Worm (Caenorhabditis elegans) whole organism, young adult: ENCODE measurements around the gene srr-9.
A peak's percentile ranks its signal among the peaks of the same experiment; 100 is the strongest.

Experiments used
- F23B12.7 ChIP-seq: sonication (generic microtip); optimal IDR thresholded peaks from 2 replicates; lab custom pipeline; 2017; ENCODE audit warnings: missing genetic modification characterization, mild to moderate bottlenecking, missing compliant biosample characterization, antibody characterized with exemption, moderate library complexity; ENCODE audit not compliant: insufficient read depth
- Y67H2A.10 ChIP-seq: fragments of 200-800 bp; sonication (Bioruptor generic); conservative IDR thresholded peaks from 2 replicates; pipeline ENCODE4 v1.3.6; 2022; ENCODE audit warnings: missing genetic modification reagents, missing genetic modification characterization, missing compliant biosample characterization
- aptf-3 ChIP-seq: fragments of 200-800 bp; sonication (Bioruptor generic); IDR thresholded peaks from 2 replicates; pipeline ENCODE4 v1.3.6; 2022; ENCODE audit warnings: missing genetic modification characterization, missing compliant biosample characterization
- bed-2 ChIP-seq: fragments of 200-800 bp; sonication (Bioruptor generic); IDR thresholded peaks from 2 replicates; pipeline ENCODE4 v1.3.6; 2022; ENCODE audit warnings: missing genetic modification reagents, missing genetic modification characterization, missing compliant biosample characterization
- cebp-2 ChIP-seq: fragments of 200-800 bp; sonication (Bioruptor generic); IDR thresholded peaks from 2 replicates; pipeline ENCODE4 v1.3.6; 2022; ENCODE audit warnings: missing genetic modification characterization, missing compliant biosample characterization
- chd-7 ChIP-seq: sonication (generic microtip); optimal IDR thresholded peaks from 2 replicates; lab custom pipeline; 2016; ENCODE audit warnings: mild to moderate bottlenecking, missing genetic modification characterization, moderate library complexity, missing compliant biosample characterization
- lag-1 ChIP-seq: fragments of 200-800 bp; sonication (Bioruptor generic); IDR thresholded peaks from 2 replicates; pipeline ENCODE4 v1.3.6; 2022; ENCODE audit warnings: missing genetic modification reagents, missing genetic modification characterization, missing compliant biosample characterization
- lin-35 ChIP-seq, 3 experiments: fragments of 150-350 bp in 2 of 3; sonication (generic microtip) in 1 of 3; optimal IDR thresholded peaks; 2 replicates each; lab custom pipeline; 2014 to 2018; ENCODE audit warnings: missing biosample characterization in 3 of 3, missing genetic modification characterization in 3 of 3, missing genetic modification reagents in 3 of 3
- madf-3 ChIP-seq: fragments of 200-800 bp; sonication (Bioruptor generic); IDR thresholded peaks from 2 replicates; pipeline ENCODE4 v1.3.6; 2022; ENCODE audit warnings: missing genetic modification reagents, missing genetic modification characterization, missing compliant biosample characterization
- nhr-80 ChIP-seq: sonication (generic microtip); optimal IDR thresholded peaks from 2 replicates; lab custom pipeline; 2016; ENCODE audit warnings: missing genetic modification characterization, missing compliant biosample characterization
- nhr-90 ChIP-seq: sonication (generic microtip); optimal IDR thresholded peaks from 2 replicates; lab custom pipeline; 2016; ENCODE audit warnings: missing genotype, mild to moderate bottlenecking, missing genetic modification characterization, missing compliant biosample characterization
- pha-4 ChIP-seq: fragments of 150-350 bp; sonication (generic microtip); optimal IDR thresholded peaks from 2 replicates; lab custom pipeline; 2014; ENCODE audit warnings: missing biosample characterization, missing genetic modification reagents, missing genetic modification characterization
- snpc-4 ChIP-seq, 5 experiments: fragments of 150-350 bp in 1 of 5; sonication (generic microtip) in 4 of 5; optimal IDR thresholded peaks; 2 replicates each; lab custom pipeline; 2014 to 2018; ENCODE audit warnings: missing genetic modification characterization in 5 of 5, missing biosample characterization in 3 of 5, antibody characterized with exemption in 2 of 5, mild to moderate bottlenecking in 2 of 5, missing compliant biosample characterization in 2 of 5, missing genotype in 2 of 5, moderate library complexity in 2 of 5, missing genetic modification reagents in 1 of 5
- somi-1 ChIP-seq: fragments of 200-800 bp; sonication (Bioruptor generic); optimal IDR thresholded peaks from 2 replicates; lab custom pipeline; 2018; ENCODE audit warnings: mild to moderate bottlenecking, missing genetic modification characterization, missing compliant biosample characterization

ce11 chrV:7776029-7776628 is 38.3 kb downstream of the srr-9 start, which contains the start of the genes rpl-39 and rps-30:
- TF ChIP-seq snpc-4 (GFP tag; optimal IDR thresholded peaks at IDR 0.05; lab: Kevin White, UChicago) (peak; percentile 28), snpc-4 (tag; optimal IDR thresholded peaks at IDR 0.05; lab: Kevin White, UChicago) (peak in 3 of 4 experiments; percentile 47 to 73 (median 53)), nhr-80 (tag; lab: Kevin White, UChicago) (peak; percentile 62), cebp-2 (GFP tag; lab: Robert Waterston, UW) (no peak), nhr-90 (tag; lab: Kevin White, UChicago) (no peak), aptf-3 (GFP tag; lab: Robert Waterston, UW) (no peak), F23B12.7 (tag; lab: Kevin White, UChicago) (peak; percentile 90), chd-7 (tag; lab: Kevin White, UChicago) (no peak), Y67H2A.10 (GFP tag; lab: Robert Waterston, UW) (peak; percentile 53; the same call in 1 of the 2 replicates), lag-1 (GFP tag; lab: Robert Waterston, UW) (no peak), madf-3 (GFP tag; lab: Robert Waterston, UW) (peak; percentile 79; the same call in 1 of the 2 replicates), somi-1 (GFP tag; lab: Kevin White, UChicago) (peak; percentile 23), lin-35 (GFP tag; optimal IDR thresholded peaks at IDR 0.05; lab: Kevin White, UChicago) (peak in 1 of 3 experiments; percentile 53), bed-2 (GFP tag; lab: Robert Waterston, UW) (no peak), pha-4 (tag; lab: Kevin White, UChicago) (peak; percentile 29)
